Fruit fly (Drosophila melanogaster): ENCODE measurements around the gene janA.

dm6 chr3R:30070198-30070597, 30.9 kb upstream of the janA start:
- no peak for TF ChIP-seq EcR (GFP tag; optimal IDR thresholded peaks at IDR 0.05)
- TF ChIP-seq pan (optimal IDR thresholded peaks at IDR 0.05): no peak
- no peak for TF ChIP-seq psq (optimal IDR thresholded peaks at IDR 0.05)
- TF ChIP-seq usp (GFP tag; optimal IDR thresholded peaks at IDR 0.05): no peak
- TF ChIP-seq CG8478 (optimal IDR thresholded peaks at IDR 0.05): no peak
- TF ChIP-seq Dll (optimal IDR thresholded peaks at IDR 0.05): no peak
